Worm (Caenorhabditis elegans) whole organism, L3 larva: Measurements from ENCODE around the gene W03B1.9.

Source experiments
- R02D3.7 ChIP-seq: fragments of 150-350 bp; optimal IDR thresholded peaks from 2 replicates; lab custom pipeline; 2014; ENCODE audit warnings: missing biosample characterization, missing genetic modification characterization
- ZK546.5 ChIP-seq: sonication (generic microtip); optimal IDR thresholded peaks from 2 replicates; lab custom pipeline; 2017; ENCODE audit warnings: missing biosample characterization, missing genetic modification characterization
- aly-2 ChIP-seq: fragments of 150-350 bp; optimal IDR thresholded peaks from 2 replicates; lab custom pipeline; 2014; ENCODE audit warnings: missing biosample characterization, missing genetic modification characterization
- ama-1 ChIP-seq: fragments of 150-350 bp; optimal IDR thresholded peaks from 2 replicates; lab custom pipeline; 2018
- ceh-16 ChIP-seq: sonication (generic microtip); optimal IDR thresholded peaks from 2 replicates; lab custom pipeline; 2017; ENCODE audit warnings: missing biosample characterization, missing genetic modification characterization
- ceh-28 ChIP-seq: fragments of 150-350 bp; optimal IDR thresholded peaks from 2 replicates; lab custom pipeline; 2014; ENCODE audit warnings: missing biosample characterization, missing genetic modification reagents, missing genetic modification characterization
- ceh-82 ChIP-seq: fragments of 150-350 bp; optimal IDR thresholded peaks from 2 replicates; lab custom pipeline; 2014; ENCODE audit warnings: missing biosample characterization, missing genetic modification characterization
- daf-12 ChIP-seq: fragments of 150-350 bp; optimal IDR thresholded peaks from 2 replicates; lab custom pipeline; 2014; ENCODE audit warnings: missing biosample characterization, missing genetic modification reagents, missing genetic modification characterization
- egl-27 ChIP-seq: sonication (generic microtip); optimal IDR thresholded peaks from 4 replicates; lab custom pipeline; 2017; ENCODE audit warnings: missing biosample characterization, missing genetic modification reagents, missing genetic modification characterization
- egl-5 ChIP-seq: fragments of 150-350 bp; optimal IDR thresholded peaks from 2 replicates; lab custom pipeline; 2017; ENCODE audit warnings: missing biosample characterization, missing genetic modification reagents, missing genetic modification characterization, inconsistent platforms
- elt-1 ChIP-seq: fragments of 150-350 bp; optimal IDR thresholded peaks from 2 replicates; lab custom pipeline; 2014; ENCODE audit warnings: missing biosample characterization, missing genetic modification characterization
- elt-2 ChIP-seq: sonication (generic microtip); optimal IDR thresholded peaks from 2 replicates; lab custom pipeline; 2016; ENCODE audit warnings: missing genetic modification reagents, mild to moderate bottlenecking, missing genetic modification characterization, missing compliant biosample characterization
- elt-3 ChIP-seq, 3 experiments: fragments of 150-350 bp in 1 of 3; sonication (generic microtip) in 2 of 3; optimal IDR thresholded peaks; 2 replicates in 2 of 3; 4 replicates in 1 of 3; lab custom pipeline; 2014 to 2017; ENCODE audit warnings: missing biosample characterization in 3 of 3, missing genetic modification characterization in 3 of 3
- eor-1 ChIP-seq, 2 experiments: fragments of 150-350 bp; optimal IDR thresholded peaks; 2 replicates each; lab custom pipeline; 2014 to 2018; ENCODE audit warnings: missing biosample characterization in 2 of 2, missing genetic modification characterization in 2 of 2
- fkh-10 ChIP-seq: sonication (generic microtip); optimal IDR thresholded peaks from 2 replicates; lab custom pipeline; 2017; ENCODE audit warnings: missing biosample characterization, missing genetic modification reagents, missing genetic modification characterization
- fos-1 ChIP-seq: fragments of 150-350 bp; optimal IDR thresholded peaks from 2 replicates; lab custom pipeline; 2014; ENCODE audit warnings: missing biosample characterization, missing genetic modification characterization
- hmg-11 ChIP-seq: sonication (generic microtip); optimal IDR thresholded peaks from 2 replicates; lab custom pipeline; 2016; ENCODE audit warnings: missing genetic modification characterization, missing compliant biosample characterization
- jun-1 ChIP-seq: fragments of 150-350 bp; optimal IDR thresholded peaks from 2 replicates; lab custom pipeline; 2014; ENCODE audit warnings: missing biosample characterization, missing genetic modification reagents, missing genetic modification characterization
- lin-15B ChIP-seq: fragments of 150-350 bp; optimal IDR thresholded peaks from 2 replicates; lab custom pipeline; 2014; ENCODE audit warnings: missing biosample characterization, missing genetic modification characterization
- lin-39 ChIP-seq: fragments of 150-350 bp; optimal IDR thresholded peaks from 2 replicates; lab custom pipeline; 2018; ENCODE audit warnings: missing biosample characterization, missing genetic modification reagents, missing genetic modification characterization
- lsy-12 ChIP-seq: sonication (generic microtip); optimal IDR thresholded peaks from 2 replicates; lab custom pipeline; 2016; ENCODE audit warnings: mild to moderate bottlenecking, missing genetic modification characterization, missing compliant biosample characterization
- mdl-1 ChIP-seq: fragments of 150-350 bp; optimal IDR thresholded peaks from 2 replicates; lab custom pipeline; 2014; ENCODE audit warnings: missing biosample characterization, missing genetic modification characterization
- mml-1 ChIP-seq: fragments of 150-350 bp; sonication (generic microtip); optimal IDR thresholded peaks from 3 replicates; lab custom pipeline; 2014; ENCODE audit warnings: missing biosample characterization, missing genetic modification characterization
- nfya-1 ChIP-seq: sonication (generic microtip); optimal IDR thresholded peaks from 2 replicates; lab custom pipeline; 2017; ENCODE audit warnings: missing genetic modification characterization, mild to moderate bottlenecking, missing compliant biosample characterization, antibody characterized with exemption, moderate library complexity; ENCODE audit not compliant: insufficient read depth
- nhr-11 ChIP-seq: fragments of 150-350 bp; optimal IDR thresholded peaks from 2 replicates; lab custom pipeline; 2014; ENCODE audit warnings: missing biosample characterization, missing genetic modification characterization
- nhr-12 ChIP-seq: fragments of 150-350 bp; optimal IDR thresholded peaks from 2 replicates; lab custom pipeline; 2014; ENCODE audit warnings: missing biosample characterization, missing genetic modification characterization
- nhr-23 ChIP-seq: fragments of 150-350 bp; optimal IDR thresholded peaks from 2 replicates; lab custom pipeline; 2014; ENCODE audit warnings: missing biosample characterization, missing genetic modification reagents, missing genetic modification characterization
- nhr-237 ChIP-seq: fragments of 150-350 bp; optimal IDR thresholded peaks from 2 replicates; lab custom pipeline; 2014; ENCODE audit warnings: missing biosample characterization, missing genetic modification characterization
- nhr-25 ChIP-seq: sonication (generic microtip); optimal IDR thresholded peaks from 2 replicates; lab custom pipeline; 2017; ENCODE audit warnings: missing biosample characterization, missing genetic modification characterization
- nhr-28 ChIP-seq: fragments of 150-350 bp; optimal IDR thresholded peaks from 2 replicates; lab custom pipeline; 2014; ENCODE audit warnings: missing biosample characterization, missing genetic modification characterization
- nhr-43 ChIP-seq: sonication (generic microtip); optimal IDR thresholded peaks from 2 replicates; lab custom pipeline; 2016; ENCODE audit warnings: mild to moderate bottlenecking, missing genetic modification characterization, missing compliant biosample characterization; ENCODE audit not compliant: poor library complexity, severe bottlenecking
- nhr-67 ChIP-seq: fragments of 150-350 bp; optimal IDR thresholded peaks from 2 replicates; lab custom pipeline; 2014; ENCODE audit warnings: missing biosample characterization, missing genetic modification characterization
- nhr-76 ChIP-seq: fragments of 150-350 bp; sonication (generic microtip); optimal IDR thresholded peaks from 5 replicates; lab custom pipeline; 2014; ENCODE audit warnings: missing biosample characterization, missing genetic modification characterization
- nhr-77 ChIP-seq: fragments of 150-350 bp; optimal IDR thresholded peaks from 2 replicates; lab custom pipeline; 2014; ENCODE audit warnings: missing biosample characterization, missing genetic modification characterization
- pha-4 ChIP-seq: fragments of 150-350 bp; optimal IDR thresholded peaks from 2 replicates; lab custom pipeline; 2014; ENCODE audit warnings: missing biosample characterization, missing genetic modification reagents, missing genetic modification characterization
- pqm-1 ChIP-seq: fragments of 150-350 bp; optimal IDR thresholded peaks from 2 replicates; lab custom pipeline; 2017; ENCODE audit warnings: missing biosample characterization, missing genetic modification characterization, inconsistent platforms
- sea-2 ChIP-seq: fragments of 150-350 bp; sonication (generic microtip); optimal IDR thresholded peaks from 4 replicates; lab custom pipeline; 2014; ENCODE audit warnings: missing biosample characterization, missing genetic modification reagents, missing genetic modification characterization
- skn-1 ChIP-seq: fragments of 150-350 bp; optimal IDR thresholded peaks from 2 replicates; lab custom pipeline; 2014; ENCODE audit warnings: missing biosample characterization, missing genetic modification characterization
- snpc-4 ChIP-seq: fragments of 150-350 bp; optimal IDR thresholded peaks from 2 replicates; lab custom pipeline; 2014; ENCODE audit warnings: missing biosample characterization, missing genetic modification characterization
- tbx-2 ChIP-seq: sonication (generic microtip); optimal IDR thresholded peaks from 2 replicates; lab custom pipeline; 2016; ENCODE audit warnings: mild to moderate bottlenecking, missing genetic modification characterization, missing compliant biosample characterization
- unc-39 ChIP-seq: sonication (generic microtip); optimal IDR thresholded peaks from 4 replicates; lab custom pipeline; 2017; ENCODE audit warnings: missing biosample characterization, missing genetic modification characterization
- unc-62 ChIP-seq: fragments of 150-350 bp; sonication (generic microtip); optimal IDR thresholded peaks from 4 replicates; lab custom pipeline; 2014; ENCODE audit warnings: missing biosample characterization, missing genetic modification reagents, missing genetic modification characterization
- zag-1 ChIP-seq: fragments of 150-350 bp; optimal IDR thresholded peaks from 2 replicates; lab custom pipeline; 2014; ENCODE audit warnings: missing biosample characterization, missing genetic modification characterization
- ztf-11 ChIP-seq: fragments of 150-350 bp; optimal IDR thresholded peaks from 2 replicates; lab custom pipeline; 2014; ENCODE audit warnings: missing biosample characterization, missing genetic modification characterization
- ztf-4 ChIP-seq: fragments of 150-350 bp; optimal IDR thresholded peaks from 2 replicates; lab custom pipeline; 2014; ENCODE audit warnings: missing biosample characterization, missing genetic modification characterization

W03B1.9 gene

DNA sequence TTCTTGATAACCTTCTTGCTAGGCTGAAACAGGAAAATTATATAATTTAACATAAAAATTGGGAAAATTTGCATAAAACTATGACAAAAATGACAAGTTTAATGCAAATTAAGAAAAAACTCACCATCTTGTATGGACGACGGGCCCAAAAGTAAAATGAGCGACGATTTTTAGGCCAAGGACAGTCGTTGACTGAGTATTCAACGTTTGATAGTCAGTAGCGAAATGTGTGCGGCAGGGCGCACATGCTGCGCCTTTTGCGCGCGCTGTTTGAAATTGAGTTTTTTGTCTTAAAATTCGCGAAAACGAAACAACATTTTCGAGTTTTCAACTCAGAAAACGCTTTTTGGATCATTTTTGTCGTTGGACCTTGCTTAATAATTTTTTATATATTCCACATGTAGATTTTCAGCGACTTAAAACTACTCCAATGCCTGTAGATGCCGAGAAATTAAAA is 33.7 kb upstream of the W03B1.9 start, which contains the start of the genes rpl-7A and set-21:
Gene rpl-7A (minus strand): TSS at position 153 of the 457 bp plus-strand sequence.
Gene set-21 (plus strand): TSS at position 407 of the 457 bp plus-strand sequence.
- TF ChIP-seq ceh-82 (tag; lab: Kevin White, UChicago) = peak; percentile 77
- TF ChIP-seq nhr-76 (tag; lab: Kevin White, UChicago) = no peak
- TF ChIP-seq daf-12 (tag; lab: Kevin White, UChicago) = no peak
- TF ChIP-seq tbx-2 (tag; lab: Kevin White, UChicago) = peak; percentile 92
- no peak for TF ChIP-seq ztf-4 (tag; lab: Kevin White, UChicago)
- peak; percentile 39 for TF ChIP-seq nhr-28 (tag; lab: Kevin White, UChicago)
- TF ChIP-seq ztf-11 (tag; lab: Kevin White, UChicago) = no peak
- TF ChIP-seq nhr-25 = peak; percentile 98
- no peak for TF ChIP-seq mml-1
- peak; percentile 65 for TF ChIP-seq skn-1 (tag; lab: Kevin White, UChicago)
- no peak for TF ChIP-seq mdl-1
- peak; percentile 42 for TF ChIP-seq egl-5 (tag; lab: Kevin White, UChicago)
- peak; percentile 4 for TF ChIP-seq elt-1 (tag; lab: Kevin White, UChicago)
- peak; percentile 86 for TF ChIP-seq elt-2
- peak; percentile 40 for TF ChIP-seq ZK546.5
- TF ChIP-seq eor-1 (tag; optimal IDR thresholded peaks at IDR 0.05; lab: Kevin White, UChicago) = no peak
- TF ChIP-seq nhr-77 (tag; lab: Kevin White, UChicago) = peak; percentile 79
- peak; percentile 79 for TF ChIP-seq jun-1 (tag; lab: Kevin White, UChicago)
- peak; percentile 97 for TF ChIP-seq lsy-12 (tag; lab: Kevin White, UChicago)
- no peak for TF ChIP-seq nhr-237 (tag; lab: Kevin White, UChicago)
- peak; percentile 98 for TF ChIP-seq nhr-43 (tag; lab: Kevin White, UChicago)
- peak; percentile 75 for TF ChIP-seq lin-39
- TF ChIP-seq nhr-23 (tag; lab: Kevin White, UChicago) = peak; percentile 97
- peak; percentile 39 for TF ChIP-seq fos-1 (tag; lab: Kevin White, UChicago)
- no peak for TF ChIP-seq nhr-12 (tag; lab: Kevin White, UChicago)
- peak; percentile 82 for TF ChIP-seq nhr-11
- TF ChIP-seq elt-3 (tag; optimal IDR thresholded peaks at IDR 0.05; lab: Kevin White, UChicago) = peak; percentile 13 to 87 (median 16)
- TF ChIP-seq aly-2 (tag; lab: Kevin White, UChicago) = no peak
- peak; percentile 86 for TF ChIP-seq snpc-4
- TF ChIP-seq unc-62 (GFP tag; lab: Kevin White, UChicago) = peak; percentile 36
- TF ChIP-seq zag-1 = peak; percentile 24
- TF ChIP-seq unc-39 = no peak
- no peak for TF ChIP-seq ceh-16 (tag; lab: Kevin White, UChicago)
- TF ChIP-seq pqm-1 (tag; lab: Kevin White, UChicago) = peak; percentile 45
- peak; percentile 89 for TF ChIP-seq hmg-11 (tag; lab: Kevin White, UChicago)
- TF ChIP-seq fkh-10 = no peak
- no peak for TF ChIP-seq nhr-67 (tag; lab: Kevin White, UChicago)
- TF ChIP-seq pha-4 (tag; lab: Kevin White, UChicago) = peak; percentile 91
- no peak for TF ChIP-seq sea-2 (GFP tag; lab: Kevin White, UChicago)
- TF ChIP-seq nfya-1 (tag; lab: Kevin White, UChicago) = peak; percentile 89
- peak; percentile 64 for TF ChIP-seq ceh-28
- TF ChIP-seq ama-1 = no peak
- peak; percentile 96 for TF ChIP-seq lin-15B (tag; lab: Kevin White, UChicago)
- peak; percentile 92 for TF ChIP-seq R02D3.7 (tag; lab: Kevin White, UChicago)
- no peak for TF ChIP-seq egl-27

DNA sequence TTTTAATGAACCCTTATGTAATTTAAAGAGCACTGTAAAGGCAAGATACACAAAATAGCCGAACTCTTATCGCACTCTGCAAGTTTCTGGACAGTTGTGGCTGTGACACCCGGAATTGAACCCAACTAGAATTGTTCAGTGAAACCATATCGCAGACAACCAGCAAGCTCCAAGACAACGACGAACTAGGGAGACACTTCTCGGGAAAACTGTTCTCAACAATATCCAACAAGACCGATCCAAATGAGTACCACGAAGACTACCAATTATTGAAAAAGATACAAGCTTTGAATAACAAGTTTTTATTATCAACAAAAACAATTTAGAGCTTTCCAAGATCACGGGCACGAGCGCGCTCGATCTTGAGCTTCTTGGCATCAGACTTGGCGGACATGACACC is 32.1 kb upstream of the W03B1.9 start:
- peak; percentile 4 for TF ChIP-seq elt-2
